Fruit fly (Drosophila melanogaster): ENCODE measurements around the gene CG34355.

DNA sequence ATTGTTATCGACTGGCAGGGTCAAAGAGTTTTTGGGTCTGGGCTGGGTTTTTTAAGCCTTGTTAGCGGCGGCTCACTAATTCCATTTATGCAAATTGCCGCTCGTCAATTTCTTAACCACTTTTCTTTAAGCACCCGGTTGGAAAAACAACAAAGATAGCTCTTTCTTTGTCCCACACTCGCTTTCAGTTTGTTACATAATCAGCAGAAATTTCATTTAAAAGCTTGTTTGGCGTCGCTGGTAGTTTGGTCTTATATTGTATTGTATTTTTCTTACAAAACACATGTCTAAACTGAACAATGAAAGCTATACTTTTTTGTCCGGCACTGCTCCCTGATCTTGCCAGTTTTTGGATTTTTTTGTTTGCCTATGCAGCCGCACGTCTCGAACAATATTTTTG lies 66.3 kb downstream of the CG34355 start:
- TF ChIP-seq pan (optimal IDR thresholded peaks at IDR 0.05) (no peak), psq (optimal IDR thresholded peaks at IDR 0.05) (no peak), EcR (GFP tag; optimal IDR thresholded peaks at IDR 0.05) (no peak), CG8478 (optimal IDR thresholded peaks at IDR 0.05) (no peak)

Measured in whole organism.